Worm (Caenorhabditis elegans) whole organism, late embryonic: ENCODE measurements around the gene inos-1.

Experiments used
- C08G9.2 ChIP-seq: sonication (generic microtip); optimal IDR thresholded peaks from 2 replicates; lab custom pipeline; 2016; ENCODE audit warnings: mild to moderate bottlenecking, missing genetic modification characterization, moderate library complexity, missing compliant biosample characterization
- C38D4.7 ChIP-seq: fragments of 200-800 bp; sonication (Bioruptor generic); optimal IDR thresholded peaks from 2 replicates; lab custom pipeline; 2018; ENCODE audit warnings: mild to moderate bottlenecking, missing genetic modification characterization, moderate library complexity, missing compliant biosample characterization
- F13H6.1 ChIP-seq: sonication (generic microtip); optimal IDR thresholded peaks from 2 replicates; lab custom pipeline; 2016; ENCODE audit warnings: missing genetic modification characterization, missing compliant biosample characterization
- K09A11.1 ChIP-seq: sonication (generic microtip); optimal IDR thresholded peaks from 2 replicates; lab custom pipeline; 2017; ENCODE audit warnings: antibody characterized with exemption, mild to moderate bottlenecking, missing genetic modification characterization, missing compliant biosample characterization; ENCODE audit not compliant: insufficient read depth
- T23F11.4 ChIP-seq: fragments of 200-800 bp; sonication (Bioruptor generic); optimal IDR thresholded peaks from 2 replicates; lab custom pipeline; 2018; ENCODE audit warnings: mild to moderate bottlenecking, missing genetic modification characterization, missing compliant biosample characterization
- Y22D7AL.16 ChIP-seq: sonication (generic microtip); optimal IDR thresholded peaks from 2 replicates; lab custom pipeline; 2016; ENCODE audit warnings: missing genetic modification characterization, missing compliant biosample characterization
- ama-1 ChIP-seq: fragments of 150-350 bp; optimal IDR thresholded peaks from 2 replicates; lab custom pipeline; 2014
- ceh-18 ChIP-seq: sonication (generic microtip); optimal IDR thresholded peaks from 2 replicates; lab custom pipeline; 2016; ENCODE audit warnings: missing genetic modification characterization, missing compliant biosample characterization
- ceh-2 ChIP-seq: sonication (generic microtip); optimal IDR thresholded peaks from 2 replicates; lab custom pipeline; 2016; ENCODE audit warnings: missing genotype, missing genetic modification characterization, missing compliant biosample characterization
- ceh-22 ChIP-seq: sonication (generic microtip); optimal IDR thresholded peaks from 2 replicates; lab custom pipeline; 2017; ENCODE audit warnings: missing biosample characterization, missing genetic modification characterization
- ceh-24 ChIP-seq: sonication (generic microtip); optimal IDR thresholded peaks from 2 replicates; lab custom pipeline; 2016; ENCODE audit warnings: mild to moderate bottlenecking, missing genetic modification characterization, missing compliant biosample characterization
- ceh-31 ChIP-seq: sonication (generic microtip); optimal IDR thresholded peaks from 2 replicates; lab custom pipeline; 2016; ENCODE audit warnings: missing genetic modification characterization, missing compliant biosample characterization
- ceh-34 ChIP-seq: sonication (generic microtip); optimal IDR thresholded peaks from 2 replicates; lab custom pipeline; 2016; ENCODE audit warnings: mild to moderate bottlenecking, missing genetic modification characterization, missing compliant biosample characterization
- ceh-45 ChIP-seq: fragments of 200-800 bp; sonication (Bioruptor generic); IDR thresholded peaks from 2 replicates; pipeline ENCODE4 v1.3.6; 2022; ENCODE audit warnings: missing genetic modification reagents, missing genetic modification characterization, missing compliant biosample characterization
- ceh-48 ChIP-seq: sonication (generic microtip); optimal IDR thresholded peaks from 2 replicates; lab custom pipeline; 2016; ENCODE audit warnings: missing genetic modification characterization, inconsistent platforms, missing compliant biosample characterization
- ceh-6 ChIP-seq: fragments of 200-800 bp; sonication (Bioruptor generic); optimal IDR thresholded peaks from 2 replicates; lab custom pipeline; 2018; ENCODE audit warnings: mild to moderate bottlenecking, missing genetic modification characterization, missing compliant biosample characterization
- che-1 ChIP-seq: sonication (generic microtip); optimal IDR thresholded peaks from 2 replicates; lab custom pipeline; 2016; ENCODE audit warnings: mild to moderate bottlenecking, missing genetic modification characterization, missing compliant biosample characterization
- dmd-4 ChIP-seq: sonication (generic microtip); optimal IDR thresholded peaks from 2 replicates; lab custom pipeline; 2016; ENCODE audit warnings: borderline replicate concordance, missing genetic modification characterization, missing compliant biosample characterization
- dve-1 ChIP-seq: sonication (generic microtip); optimal IDR thresholded peaks from 2 replicates; lab custom pipeline; 2017; ENCODE audit warnings: antibody characterized with exemption, mild to moderate bottlenecking, missing genetic modification characterization, missing compliant biosample characterization
- elt-2 ChIP-seq: sonication (generic microtip); optimal IDR thresholded peaks from 2 replicates; lab custom pipeline; 2016; ENCODE audit warnings: missing genetic modification reagents, missing genetic modification characterization, missing compliant biosample characterization
- ets-4 ChIP-seq: sonication (generic microtip); optimal IDR thresholded peaks from 2 replicates; lab custom pipeline; 2016; ENCODE audit warnings: missing genetic modification characterization, missing compliant biosample characterization
- eyg-1 ChIP-seq: sonication (generic microtip); optimal IDR thresholded peaks from 2 replicates; lab custom pipeline; 2016; ENCODE audit warnings: missing genotype, missing genetic modification characterization, missing compliant biosample characterization
- fax-1 ChIP-seq: sonication (generic microtip); optimal IDR thresholded peaks from 2 replicates; lab custom pipeline; 2016; ENCODE audit warnings: missing genotype, missing genetic modification characterization, missing compliant biosample characterization
- fkh-10 ChIP-seq: fragments of 150-350 bp; optimal IDR thresholded peaks from 2 replicates; lab custom pipeline; 2014; ENCODE audit warnings: missing biosample characterization, missing genetic modification reagents, missing genetic modification characterization
- fkh-6 ChIP-seq: sonication (generic microtip); optimal IDR thresholded peaks from 2 replicates; lab custom pipeline; 2016; ENCODE audit warnings: missing genetic modification characterization, missing compliant biosample characterization
- hlh-15 ChIP-seq: sonication (generic microtip); optimal IDR thresholded peaks from 2 replicates; lab custom pipeline; 2016; ENCODE audit warnings: missing genetic modification characterization, missing compliant biosample characterization
- hlh-6 ChIP-seq: sonication (generic microtip); optimal IDR thresholded peaks from 2 replicates; lab custom pipeline; 2016; ENCODE audit warnings: missing genotype, missing genetic modification characterization, missing compliant biosample characterization
- hlh-8 ChIP-seq: sonication (generic microtip); optimal IDR thresholded peaks from 2 replicates; lab custom pipeline; 2016; ENCODE audit warnings: missing genotype, missing genetic modification characterization, missing compliant biosample characterization
- lim-6 ChIP-seq: sonication (generic microtip); optimal IDR thresholded peaks from 2 replicates; lab custom pipeline; 2016; ENCODE audit warnings: missing genetic modification characterization, missing compliant biosample characterization
- lin-11 ChIP-seq: fragments of 200-800 bp; sonication (Bioruptor generic); optimal IDR thresholded peaks from 2 replicates; lab custom pipeline; 2018; ENCODE audit warnings: mild to moderate bottlenecking, missing genetic modification characterization, missing compliant biosample characterization
- madf-2 ChIP-seq: sonication (generic microtip); optimal IDR thresholded peaks from 2 replicates; lab custom pipeline; 2017; ENCODE audit warnings: missing genetic modification characterization, missing compliant biosample characterization
- mec-3 ChIP-seq: sonication (generic microtip); optimal IDR thresholded peaks from 2 replicates; lab custom pipeline; 2016; ENCODE audit warnings: borderline replicate concordance, missing genetic modification characterization, missing compliant biosample characterization
- nhr-232 ChIP-seq: sonication (generic microtip); optimal IDR thresholded peaks from 2 replicates; lab custom pipeline; 2016; ENCODE audit warnings: missing genetic modification characterization, missing compliant biosample characterization
- npax-4 ChIP-seq: sonication (generic microtip); optimal IDR thresholded peaks from 2 replicates; lab custom pipeline; 2016; ENCODE audit warnings: missing genetic modification characterization, missing compliant biosample characterization
- odd-2 ChIP-seq: sonication (generic microtip); optimal IDR thresholded peaks from 2 replicates; lab custom pipeline; 2017; ENCODE audit warnings: antibody characterized with exemption, mild to moderate bottlenecking, missing genetic modification characterization, missing compliant biosample characterization
- pag-3 ChIP-seq: sonication (generic microtip); optimal IDR thresholded peaks from 2 replicates; lab custom pipeline; 2016; ENCODE audit warnings: missing compliant biosample characterization, missing genetic modification characterization, borderline replicate concordance
- pax-1 ChIP-seq: fragments of 150-350 bp; optimal IDR thresholded peaks from 2 replicates; lab custom pipeline; 2014; ENCODE audit warnings: missing biosample characterization, missing genetic modification characterization
- pha-2 ChIP-seq: sonication (generic microtip); optimal IDR thresholded peaks from 2 replicates; lab custom pipeline; 2017; ENCODE audit warnings: mild to moderate bottlenecking, missing genetic modification characterization, missing compliant biosample characterization
- ref-2 ChIP-seq: sonication (generic microtip); optimal IDR thresholded peaks from 2 replicates; lab custom pipeline; 2016; ENCODE audit warnings: missing genetic modification characterization, missing compliant biosample characterization
- sox-2 ChIP-seq: fragments of 200-800 bp; sonication (Bioruptor generic); IDR thresholded peaks from 2 replicates; pipeline ENCODE4 v1.3.6; 2022; ENCODE audit warnings: missing genetic modification reagents, missing genetic modification characterization, missing compliant biosample characterization
- sox-4 ChIP-seq: sonication (generic microtip); optimal IDR thresholded peaks from 2 replicates; lab custom pipeline; 2017; ENCODE audit warnings: mild to moderate bottlenecking, missing genetic modification characterization, inconsistent platforms, missing compliant biosample characterization
- syd-9 ChIP-seq: sonication (generic microtip); optimal IDR thresholded peaks from 2 replicates; lab custom pipeline; 2016; ENCODE audit warnings: mild to moderate bottlenecking, missing genetic modification characterization, moderate library complexity, missing compliant biosample characterization
- zip-5 ChIP-seq: sonication (generic microtip); optimal IDR thresholded peaks from 2 replicates; lab custom pipeline; 2016; ENCODE audit warnings: missing genetic modification characterization, missing compliant biosample characterization
- ztf-16 ChIP-seq: sonication (generic microtip); optimal IDR thresholded peaks from 2 replicates; lab custom pipeline; 2017; ENCODE audit warnings: missing genetic modification characterization, missing compliant biosample characterization

Gene inos-1

ce11 chrII:11746782-11747288, 46.7 kb upstream of the inos-1 start (continued):
- TF ChIP-seq lim-6 (peak; percentile 30), che-1 (tag; lab: Kevin White, UChicago) (peak; percentile 20), pha-2 (tag; lab: Kevin White, UChicago) (no peak), fkh-6 (tag; lab: Kevin White, UChicago) (peak; percentile 49), ceh-24 (tag; lab: Kevin White, UChicago) (no peak), fax-1 (tag; lab: Kevin White, UChicago) (peak; percentile 18), nhr-232 (tag; lab: Kevin White, UChicago) (no peak), eyg-1 (no peak), mec-3 (tag; lab: Kevin White, UChicago) (no peak), ceh-48 (tag; lab: Kevin White, UChicago) (peak; percentile 93), syd-9 (peak; percentile 79), T23F11.4 (no peak), ets-4 (tag; lab: Kevin White, UChicago) (peak; percentile 44), ceh-22 (tag; lab: Kevin White, UChicago) (no peak), madf-2 (peak; percentile 24), ztf-16 (tag; lab: Kevin White, UChicago) (no peak), zip-5 (tag; lab: Kevin White, UChicago) (no peak), hlh-6 (tag; lab: Kevin White, UChicago) (peak; percentile 68), lin-11 (tag; lab: Kevin White, UChicago) (no peak), odd-2 (tag; lab: Kevin White, UChicago) (no peak), pax-1 (no peak), C38D4.7 (GFP tag; lab: Kevin White, UChicago) (peak; percentile 43), dve-1 (peak; percentile 11), elt-2 (tag; lab: Kevin White, UChicago) (no peak), F13H6.1 (peak; percentile 15), ama-1 (lab: Kevin White, UChicago) (peak; percentile 26), npax-4 (tag; lab: Kevin White, UChicago) (no peak), ref-2 (tag; lab: Kevin White, UChicago) (peak; percentile 38), hlh-15 (tag; lab: Kevin White, UChicago) (no peak), fkh-10 (GFP tag; lab: Kevin White, UChicago) (no peak), ceh-2 (peak; percentile 16), ceh-18 (tag; lab: Kevin White, UChicago) (peak; percentile 91), sox-4 (tag; lab: Kevin White, UChicago) (no peak), K09A11.1 (tag; lab: Kevin White, UChicago) (no peak), pag-3 (no peak), C08G9.2 (tag; lab: Kevin White, UChicago) (peak; percentile 66), ceh-34 (peak; percentile 71), ceh-45 (GFP tag; lab: Robert Waterston, UW) (no peak), hlh-8 (tag; lab: Kevin White, UChicago) (peak; percentile 5), ceh-31 (tag; lab: Kevin White, UChicago) (peak; percentile 89)

ce11 chrII:11742320-11742719, 42.2 kb upstream of the inos-1 start:
- TF ChIP-seq ceh-2 (no peak), nhr-232 (tag; lab: Kevin White, UChicago) (no peak), sox-2 (GFP tag; lab: Robert Waterston, UW) (no peak), ceh-22 (tag; lab: Kevin White, UChicago) (no peak), K09A11.1 (tag; lab: Kevin White, UChicago) (no peak), ama-1 (lab: Kevin White, UChicago) (no peak), ceh-45 (GFP tag; lab: Robert Waterston, UW) (no peak), hlh-15 (tag; lab: Kevin White, UChicago) (no peak), Y22D7AL.16 (tag; lab: Kevin White, UChicago) (no peak), fax-1 (tag; lab: Kevin White, UChicago) (no peak), ceh-48 (tag; lab: Kevin White, UChicago) (no peak), ref-2 (tag; lab: Kevin White, UChicago) (no peak), syd-9 (no peak), ztf-16 (tag; lab: Kevin White, UChicago) (no peak), npax-4 (tag; lab: Kevin White, UChicago) (no peak), mec-3 (tag; lab: Kevin White, UChicago) (no peak), sox-4 (tag; lab: Kevin White, UChicago) (no peak), pha-2 (tag; lab: Kevin White, UChicago) (no peak), dmd-4 (tag; lab: Kevin White, UChicago) (no peak), ceh-6 (no peak)
